Fruit fly (Drosophila melanogaster) whole organism, embryonic: ENCODE data around the gene mon2.

Source experiments
- Blimp-1 ChIP-seq: fragments of 200-800 bp; sonication (Bioruptor generic); optimal IDR thresholded peaks from 3 replicates; lab custom pipeline; 2018; ENCODE audit warnings: missing biosample characterization, missing genetic modification characterization, mild to moderate bottlenecking, moderate library complexity, missing genetic modification reagents
- CG10543 ChIP-seq: fragments of 200-800 bp; sonication (Bioruptor generic); optimal IDR thresholded peaks from 3 replicates; lab custom pipeline; 2017; ENCODE audit warnings: missing biosample characterization, mild to moderate bottlenecking, missing genetic modification characterization, moderate library complexity
- CG11398 ChIP-seq: fragments of 200-800 bp; sonication (Bioruptor generic); optimal IDR thresholded peaks from 2 replicates; lab custom pipeline; 2016; ENCODE audit warnings: missing biosample characterization, missing genetic modification characterization
- CG42726 ChIP-seq: fragments of 200-800 bp; sonication (Bioruptor generic); IDR thresholded peaks from 2 replicates; pipeline ENCODE4 v1.3.6; 2022; ENCODE audit warnings: missing biosample characterization, missing genetic modification characterization; ENCODE audit not compliant: partially characterized antibody
- Hr78 ChIP-seq, 2 experiments: fragments of 200-800 bp in 1 of 2; fragments of >200 bp in 1 of 2; sonication (Bioruptor generic) in 1 of 2; optimal IDR thresholded peaks; 2 replicates each; lab custom pipeline; 2017 to 2019; ENCODE audit warnings: missing biosample characterization in 2 of 2, missing genetic modification characterization in 2 of 2, mild to moderate bottlenecking in 1 of 2, moderate library complexity in 1 of 2
- exex ChIP-seq: fragments of 200-800 bp; sonication (Bioruptor generic); optimal IDR thresholded peaks from 4 replicates; lab custom pipeline; 2018; ENCODE audit warnings: missing biosample characterization, mild to moderate bottlenecking, missing genetic modification characterization, moderate library complexity
- gfzf ChIP-seq: fragments of 200-800 bp; sonication (Bioruptor generic); optimal IDR thresholded peaks from 2 replicates; lab custom pipeline; 2016; ENCODE audit warnings: missing biosample characterization, mild to moderate bottlenecking, missing genetic modification characterization, moderate library complexity
- lab ChIP-seq: fragments of 200-800 bp; sonication (Bioruptor generic); optimal IDR thresholded peaks from 3 replicates; lab custom pipeline; 2017; ENCODE audit warnings: missing biosample characterization, missing genetic modification characterization, mild to moderate bottlenecking, moderate library complexity, missing genetic modification reagents

- no peak for TF ChIP-seq CG11398 (GFP tag; lab: Kevin White, UChicago)
- no peak for TF ChIP-seq exex (tag; lab: Kevin White, UChicago)
- TF ChIP-seq Blimp-1, result no peak
- TF ChIP-seq CG10543 (GFP tag; lab: Kevin White, UChicago), result no peak
- no peak for TF ChIP-seq lab (GFP tag; lab: Kevin White, UChicago)
- TF ChIP-seq gfzf (GFP tag; lab: Kevin White, UChicago), result no peak
- no peak for TF ChIP-seq Hr78 (GFP tag; optimal IDR thresholded peaks at IDR 0.05; lab: Kevin White, UChicago)
- TF ChIP-seq CG42726 (GFP tag; lab: Robert Waterston, UW), result no peak
These were observed 40.6 kb downstream of the mon2 start, which contains the start of gene Bsg for dm6 chr2L:8083413-8083426.
